Worm (Caenorhabditis elegans) whole organism, L4/young adult: ENCODE results near the gene F36D3.5.

Source experiments
- W03F9.2 ChIP-seq: fragments of 150-350 bp; optimal IDR thresholded peaks from 2 replicates; lab custom pipeline; 2014; ENCODE audit warnings: missing biosample characterization, missing genetic modification characterization
- dao-5 ChIP-seq: sonication (generic microtip); optimal IDR thresholded peaks from 2 replicates; lab custom pipeline; 2016; ENCODE audit warnings: missing genotype, missing genetic modification characterization, moderate library complexity, missing compliant biosample characterization

- no peak for TF ChIP-seq dao-5
- TF ChIP-seq W03F9.2 (tag; lab: Kevin White, UChicago) = no peak
Observed at ce11 chrV:16460866-16461265, 54.2 kb downstream of the F36D3.5 start, which contains the start of gene srh-142.
